Worm (Caenorhabditis elegans): ENCODE data around the gene col-42.

col-42 gene

ce11 chrV:18638367-18638873 lies at the start of gene col-42:
TSS of gene col-42 (plus strand) at chrV:18638484.
- 0 out of 2 replicates have a peak, but pooled peaks have one; percentile 10 for TF ChIP-seq D1046.2 (GFP tag; IDR thresholded peaks at IDR 0.05)
- no peak for TF ChIP-seq ztf-7 (tag; optimal IDR thresholded peaks at IDR 0.05)
- TF ChIP-seq daf-19 (GFP tag; conservative IDR thresholded peaks at IDR 0.05) = no peak
- peak; percentile 14; the same call in 1 of the 2 replicates for TF ChIP-seq zfp-3 (GFP tag; conservative IDR thresholded peaks at IDR 0.05)
- TF ChIP-seq nhr-25 (tag; optimal IDR thresholded peaks at IDR 0.05; ENCODE audit: borderline replicate concordance, insufficient read depth) = peak; percentile 11
- TF ChIP-seq cey-2 (tag; optimal IDR thresholded peaks at IDR 0.05; ENCODE audit: borderline replicate concordance, insufficient read depth) = no peak
- peak; percentile 38 for TF ChIP-seq ama-1 (optimal IDR thresholded peaks at IDR 0.05)

- TF ChIP-seq aha-1 (tag) = peak; percentile 71
- TF ChIP-seq vab-7 (GFP tag; IDR thresholded peaks at IDR 0.05) = no peak
- no peak for TF ChIP-seq lir-3 (tag; optimal IDR thresholded peaks at IDR 0.05)
These were observed 48.7 kb upstream of the col-42 start for ce11 chrV:18589585-18589984.

- TF ChIP-seq spr-1 (tag; optimal IDR thresholded peaks at IDR 0.05) (no peak), gei-8 (GFP tag; optimal IDR thresholded peaks at IDR 0.05) (no peak), nhr-6 (tag; optimal IDR thresholded peaks at IDR 0.05) (no peak), daf-12 (tag; optimal IDR thresholded peaks at IDR 0.05) (no peak), nhr-48 (tag; optimal IDR thresholded peaks at IDR 0.05) (no peak), F49E8.2 (tag; optimal IDR thresholded peaks at IDR 0.05; ENCODE audit: borderline replicate concordance) (no peak), nhr-25 (tag; optimal IDR thresholded peaks at IDR 0.05; ENCODE audit: borderline replicate concordance, insufficient read depth) (no peak), daf-16 (GFP tag; optimal IDR thresholded peaks at IDR 0.05) (no peak), daf-16 (tag; optimal IDR thresholded peaks at IDR 0.05) (no peak)
These were observed 45.8 kb upstream of the col-42 start, which contains the start of gene grdn-1 for ce11 chrV:18592448-18592847. TSS of gene grdn-1 (plus strand) at chrV:18592748.

ce11 chrV:18596240-18596639 lies 42.0 kb upstream of the col-42 start:
- TF ChIP-seq F26F4.8 (GFP tag; conservative IDR thresholded peaks at IDR 0.05) (no peak), F49E8.2 (tag; optimal IDR thresholded peaks at IDR 0.05; ENCODE audit: borderline replicate concordance) (no peak), nhr-28 (tag; optimal IDR thresholded peaks at IDR 0.05) (no peak), aha-1 (tag) (no peak), nhr-42 (GFP tag; IDR thresholded peaks at IDR 0.05) (no peak), unc-39 (tag; optimal IDR thresholded peaks at IDR 0.05) (no peak), lin-15B (tag; optimal IDR thresholded peaks at IDR 0.05) (no peak), ces-1 (GFP tag; optimal IDR thresholded peaks at IDR 0.05) (no peak), zip-11 (GFP tag; IDR thresholded peaks at IDR 0.05) (no peak), tra-1 (GFP tag; IDR thresholded peaks at IDR 0.05) (no peak), sdz-12 (GFP tag; optimal IDR thresholded peaks at IDR 0.05) (no peak), attf-4 (tag; optimal IDR thresholded peaks at IDR 0.05) (no peak), lin-1 (GFP tag; IDR thresholded peaks at IDR 0.05) (no peak), madf-5 (GFP tag; IDR thresholded peaks at IDR 0.05) (no peak), ama-1 (optimal IDR thresholded peaks at IDR 0.05) (no peak), T26A8.4 (GFP tag; IDR thresholded peaks at IDR 0.05) (no peak), daf-12 (tag; optimal IDR thresholded peaks at IDR 0.05) (no peak), ceh-32 (tag; optimal IDR thresholded peaks at IDR 0.05; ENCODE audit: poor library complexity) (no peak), daf-19 (GFP tag; conservative IDR thresholded peaks at IDR 0.05) (no peak), nhr-6 (tag; optimal IDR thresholded peaks at IDR 0.05) (no peak)

ce11 chrV:18597779-18598178 lies 40.5 kb upstream of the col-42 start:
- TF ChIP-seq D1046.2 (GFP tag; IDR thresholded peaks at IDR 0.05) (no peak), ceh-62 (tag; optimal IDR thresholded peaks at IDR 0.05) (no peak), set-16 (GFP tag; IDR thresholded peaks at IDR 0.05) (no peak), spr-3 (GFP tag; optimal IDR thresholded peaks at IDR 0.05) (no peak), lir-3 (tag; optimal IDR thresholded peaks at IDR 0.05) (no peak), snpc-1.2 (GFP tag; IDR thresholded peaks at IDR 0.05) (no peak), lin-13 (GFP tag; optimal IDR thresholded peaks at IDR 0.05) (no peak), hif-1 (tag; optimal IDR thresholded peaks at IDR 0.05) (no peak), nhr-237 (tag; optimal IDR thresholded peaks at IDR 0.05) (no peak)
